Fruit fly (Drosophila melanogaster): ENCODE results near the gene CG32081.

The CG32081 gene

dm6 chr3L:11009000-11009794 is 18.2 kb upstream of the CG32081 start, which contains the start of gene klu (continued):
- TF ChIP-seq CG4404 (GFP tag; IDR thresholded peaks at IDR 0.05) = no peak
- no peak for TF ChIP-seq CG7357 (GFP tag; IDR thresholded peaks at IDR 0.05)
- no peak for TF ChIP-seq gro (GFP tag; optimal IDR thresholded peaks at IDR 0.05)
- no peak for TF ChIP-seq maf-S (GFP tag; optimal IDR thresholded peaks at IDR 0.05)
- no peak for TF ChIP-seq dysf (GFP tag; IDR thresholded peaks at IDR 0.05)
- TF ChIP-seq Sin3A (optimal IDR thresholded peaks at IDR 0.05) = no peak
- no peak for TF ChIP-seq br (optimal IDR thresholded peaks at IDR 0.05)
- TF ChIP-seq bsh (GFP tag; optimal IDR thresholded peaks at IDR 0.05) = peak in 1 of 2 experiments; percentile 72
- TF ChIP-seq odd (GFP tag; optimal IDR thresholded peaks at IDR 0.05) = no peak
- TF ChIP-seq oc (tag; optimal IDR thresholded peaks at IDR 0.05) = peak; percentile 27
- TF ChIP-seq CG11696 (GFP tag; IDR thresholded peaks at IDR 0.05) = no peak
- TF ChIP-seq CG1647 (GFP tag; optimal IDR thresholded peaks at IDR 0.05) = no peak
- TF ChIP-seq stwl (tag; optimal IDR thresholded peaks at IDR 0.05) = no peak
- peak; percentile 23; the same call in 1 of the 2 replicates for TF ChIP-seq amos (GFP tag; IDR thresholded peaks at IDR 0.05; ENCODE audit: partially characterized antibody)
- TF ChIP-seq CG11247 (GFP tag; IDR thresholded peaks at IDR 0.05) = no peak
- peak; percentile 70 for TF ChIP-seq crol (GFP tag; IDR thresholded peaks at IDR 0.05)
- no peak for TF ChIP-seq dmrt11E (tag; optimal IDR thresholded peaks at IDR 0.05)
- no peak for TF ChIP-seq BtbVII (GFP tag; optimal IDR thresholded peaks at IDR 0.05)
- TF ChIP-seq pan (optimal IDR thresholded peaks at IDR 0.05) = no peak
- peak in 1 of 2 experiments; percentile 9 for TF ChIP-seq pan (GFP tag; optimal IDR thresholded peaks at IDR 0.05 in 1 of 2, IDR thresholded peaks at IDR 0.05 in 1 of 2)
- TF ChIP-seq Hand (GFP tag; optimal IDR thresholded peaks at IDR 0.05) = no peak
- no peak for TF ChIP-seq fru (optimal IDR thresholded peaks at IDR 0.05)
- TF ChIP-seq CG9609 (GFP tag; optimal IDR thresholded peaks at IDR 0.05) = no peak
- no peak for TF ChIP-seq pb (GFP tag; optimal IDR thresholded peaks at IDR 0.05)
- TF ChIP-seq Dip3 (GFP tag; optimal IDR thresholded peaks at IDR 0.05) = no peak
- TF ChIP-seq grn (GFP tag; optimal IDR thresholded peaks at IDR 0.05) = peak; percentile 36
- TF ChIP-seq Xbp1 (GFP tag; optimal IDR thresholded peaks at IDR 0.05) = no peak
- TF ChIP-seq CG1603 (tag; optimal IDR thresholded peaks at IDR 0.05) = no peak
- TF ChIP-seq klu (GFP tag; IDR thresholded peaks at IDR 0.05) = peak; percentile 51
- TF ChIP-seq CG15269 (tag; optimal IDR thresholded peaks at IDR 0.05) = no peak
- no peak for TF ChIP-seq Sox102F (GFP tag; optimal IDR thresholded peaks at IDR 0.05)
- TF ChIP-seq kni (GFP tag; optimal IDR thresholded peaks at IDR 0.05) = peak; percentile 53
- TF ChIP-seq CG16813 (GFP tag; IDR thresholded peaks at IDR 0.05; ENCODE audit: partially characterized antibody) = no peak
- TF ChIP-seq sens (GFP tag) = peak; percentile 87
- TF ChIP-seq knrl (GFP tag; IDR thresholded peaks at IDR 0.05; ENCODE audit: partially characterized antibody) = no peak
- no peak for TF ChIP-seq prd (optimal IDR thresholded peaks at IDR 0.05)
- no peak for TF ChIP-seq prd (GFP tag; IDR thresholded peaks at IDR 0.05)
- peak; percentile 34; the same call in 1 of the 2 replicates for TF ChIP-seq hbn (GFP tag; IDR thresholded peaks at IDR 0.05; ENCODE audit: partially characterized antibody)
- TF ChIP-seq CG10959 (GFP tag; IDR thresholded peaks at IDR 0.05) = no peak
- TF ChIP-seq hth (optimal IDR thresholded peaks at IDR 0.05) = no peak
- TF ChIP-seq CG6854 (GFP tag; optimal IDR thresholded peaks at IDR 0.05) = no peak
- peak; percentile 64; the same call in 1 of the 2 replicates for TF ChIP-seq rib (GFP tag; IDR thresholded peaks at IDR 0.05)
- no peak for TF ChIP-seq esg (GFP tag; conservative IDR thresholded peaks at IDR 0.05)
- no peak for TF ChIP-seq Ets97D (GFP tag; optimal IDR thresholded peaks at IDR 0.05)
- TF ChIP-seq cato (GFP tag; optimal IDR thresholded peaks at IDR 0.05; ENCODE audit: borderline replicate concordance) = no peak
- no peak for TF ChIP-seq Poxn (GFP tag; IDR thresholded peaks at IDR 0.05)
- no peak for TF ChIP-seq Lpt (GFP tag; optimal IDR thresholded peaks at IDR 0.05)
- TF ChIP-seq CG3847 (GFP tag; IDR thresholded peaks at IDR 0.05) = no peak
- no peak for TF ChIP-seq CG16815 (GFP tag; optimal IDR thresholded peaks at IDR 0.05)
- TF ChIP-seq CG13894 (tag; optimal IDR thresholded peaks at IDR 0.05) = peak; percentile 35
- TF ChIP-seq Doc3 (GFP tag; IDR thresholded peaks at IDR 0.05; ENCODE audit: partially characterized antibody) = no peak

All from whole organism, embryonic.